Fruit fly (Drosophila melanogaster) whole organism, embryonic: Measurements from ENCODE around the gene Nep7.

Experiments used
- Atf6 ChIP-seq: fragments of 200-800 bp; sonication (Bioruptor generic); IDR thresholded peaks from 2 replicates; pipeline ENCODE4 v1.3.6; 2022; ENCODE audit warnings: missing biosample characterization, missing genetic modification characterization
- BEAF-32 ChIP-seq: fragments of 200-800 bp; sonication (Bioruptor generic); optimal IDR thresholded peaks from 3 replicates; lab custom pipeline; 2017; ENCODE audit warnings: missing biosample characterization, missing genetic modification characterization, mild to moderate bottlenecking, moderate library complexity, missing genetic modification reagents
- CG10274 ChIP-seq: fragments of 200-800 bp; sonication (Bioruptor generic); optimal IDR thresholded peaks from 3 replicates; lab custom pipeline; 2017; ENCODE audit warnings: missing biosample characterization, mild to moderate bottlenecking, missing genetic modification characterization
- CG10462 ChIP-seq: fragments of 200-800 bp; sonication (Bioruptor generic); optimal IDR thresholded peaks from 2 replicates; lab custom pipeline; 2016; ENCODE audit warnings: missing biosample characterization, missing genetic modification characterization
- CG12659 ChIP-seq: fragments of 200-800 bp; sonication (Bioruptor generic); optimal IDR thresholded peaks from 3 replicates; lab custom pipeline; 2017; ENCODE audit warnings: mild to moderate bottlenecking, missing biosample characterization, missing genetic modification reagents, missing genetic modification characterization
- CG15514 ChIP-seq: fragments of 200-800 bp; sonication (Bioruptor generic); optimal IDR thresholded peaks from 3 replicates; lab custom pipeline; 2017; ENCODE audit warnings: missing biosample characterization, missing genetic modification characterization, mild to moderate bottlenecking, moderate library complexity, missing genetic modification reagents
- CG15696 ChIP-seq: fragments of 200-800 bp; sonication (Bioruptor generic); optimal IDR thresholded peaks from 2 replicates; lab custom pipeline; 2019; ENCODE audit warnings: missing biosample characterization, mild to moderate bottlenecking, missing genetic modification characterization, moderate library complexity
- CG1602 ChIP-seq: fragments of 200-800 bp; sonication (Bioruptor generic); optimal IDR thresholded peaks from 3 replicates; lab custom pipeline; 2016; ENCODE audit warnings: missing biosample characterization, missing genetic modification characterization
- CG17568 ChIP-seq: fragments of 200-800 bp; sonication (Bioruptor generic); optimal IDR thresholded peaks from 2 replicates; lab custom pipeline; 2018; ENCODE audit warnings: missing biosample characterization, mild to moderate bottlenecking, missing genetic modification characterization, moderate library complexity
- CG17802 ChIP-seq: fragments of 200-800 bp; sonication (Bioruptor generic); optimal IDR thresholded peaks from 2 replicates; lab custom pipeline; 2018; ENCODE audit warnings: missing biosample characterization, mild to moderate bottlenecking, missing genetic modification characterization, moderate library complexity
- CG30431 ChIP-seq: fragments of 200-800 bp; sonication (Bioruptor generic); optimal IDR thresholded peaks from 2 replicates; lab custom pipeline; 2017; ENCODE audit warnings: missing biosample characterization, missing genetic modification characterization
- CG32772 ChIP-seq: fragments of 200-800 bp; sonication (Bioruptor generic); IDR thresholded peaks from 2 replicates; pipeline ENCODE4 v1.3.6; 2022; ENCODE audit warnings: missing biosample characterization, missing genetic modification characterization
- CG4617 ChIP-seq: fragments of 200-800 bp; sonication (Bioruptor generic); optimal IDR thresholded peaks from 3 replicates; lab custom pipeline; 2016; ENCODE audit warnings: missing biosample characterization, missing genetic modification characterization, borderline replicate concordance
- CG6689 ChIP-seq: fragments of 200-800 bp; sonication (Bioruptor generic); IDR thresholded peaks from 2 replicates; pipeline ENCODE4 v1.3.6; 2022; ENCODE audit warnings: missing biosample characterization, missing genetic modification characterization
- CG6765 ChIP-seq: fragments of 200-800 bp; sonication (Bioruptor generic); optimal IDR thresholded peaks from 3 replicates; lab custom pipeline; 2017; ENCODE audit warnings: missing biosample characterization, mild to moderate bottlenecking, missing genetic modification characterization
- CG7271 ChIP-seq: fragments of 200-800 bp; sonication (Bioruptor generic); optimal IDR thresholded peaks from 2 replicates; lab custom pipeline; 2018; ENCODE audit warnings: missing biosample characterization, mild to moderate bottlenecking, missing genetic modification characterization, moderate library complexity
- CG7963 ChIP-seq: fragments of 200-800 bp; sonication (Bioruptor generic); IDR thresholded peaks from 3 replicates; pipeline ENCODE4 v1.3.6; 2022; ENCODE audit warnings: missing biosample characterization, missing genetic modification characterization; ENCODE audit not compliant: partially characterized antibody
- CG8765 ChIP-seq: fragments of 200-800 bp; sonication (Bioruptor generic); IDR thresholded peaks from 2 replicates; pipeline ENCODE4 v1.3.6; 2022; ENCODE audit warnings: missing biosample characterization, missing genetic modification characterization
- CG9876 ChIP-seq: fragments of 200-800 bp; sonication (Bioruptor generic); optimal IDR thresholded peaks from 2 replicates; lab custom pipeline; 2016; ENCODE audit warnings: missing biosample characterization, missing genetic modification characterization
- D19A ChIP-seq: fragments of 200-800 bp; optimal IDR thresholded peaks from 3 replicates; lab custom pipeline; 2019; ENCODE audit warnings: missing biosample characterization, mild to moderate bottlenecking, missing genetic modification characterization, moderate library complexity
- GATAe ChIP-seq: fragments of 200-800 bp; sonication (Bioruptor generic); conservative IDR thresholded peaks from 2 replicates; pipeline ENCODE4 v1.3.6; 2022; ENCODE audit warnings: missing biosample characterization, missing genetic modification characterization
- Hey ChIP-seq: fragments of 200-800 bp; sonication (Bioruptor generic); optimal IDR thresholded peaks from 3 replicates; lab custom pipeline; 2018; ENCODE audit warnings: missing biosample characterization, mild to moderate bottlenecking, missing genetic modification characterization
- HmgD ChIP-seq: fragments of 200-800 bp; sonication (Bioruptor generic); optimal IDR thresholded peaks from 3 replicates; lab custom pipeline; 2016; ENCODE audit warnings: missing biosample characterization, missing genetic modification characterization
- HmgZ ChIP-seq: fragments of 200-800 bp; sonication (Bioruptor generic); optimal IDR thresholded peaks from 2 replicates; lab custom pipeline; 2018; ENCODE audit warnings: missing biosample characterization, mild to moderate bottlenecking, missing genetic modification characterization
- Hmr ChIP-seq: fragments of 200-800 bp; sonication (Bioruptor generic); optimal IDR thresholded peaks from 3 replicates; lab custom pipeline; 2017; ENCODE audit warnings: mild to moderate bottlenecking, missing biosample characterization, missing genetic modification reagents, missing genetic modification characterization
- MESR4 ChIP-seq: fragments of 200-800 bp; sonication (Bioruptor generic); optimal IDR thresholded peaks from 2 replicates; lab custom pipeline; 2018; ENCODE audit warnings: missing biosample characterization, mild to moderate bottlenecking, missing genetic modification characterization, moderate library complexity
- Mes4 ChIP-seq: fragments of 200-800 bp; sonication (Bioruptor generic); optimal IDR thresholded peaks from 2 replicates; lab custom pipeline; 2016; ENCODE audit warnings: missing biosample characterization, missing genetic modification characterization
- Nf-YB ChIP-seq: fragments of 200-800 bp; sonication (Bioruptor generic); optimal IDR thresholded peaks from 3 replicates; lab custom pipeline; 2019; ENCODE audit warnings: missing biosample characterization, mild to moderate bottlenecking, missing genetic modification characterization, moderate library complexity
- Optix ChIP-seq: fragments of 200-800 bp; sonication (Bioruptor generic); IDR thresholded peaks from 3 replicates; pipeline ENCODE4 v1.3.6; 2022; ENCODE audit warnings: missing biosample characterization, missing genetic modification characterization
- Ravus ChIP-seq: fragments of 200-800 bp; sonication (Bioruptor generic); IDR thresholded peaks from 2 replicates; pipeline ENCODE4 v1.3.6; 2022; ENCODE audit warnings: missing biosample characterization, missing genetic modification characterization
- Rfx ChIP-seq: fragments of 200-800 bp; sonication (Bioruptor generic); IDR thresholded peaks from 2 replicates; pipeline ENCODE4 v1.3.6; 2022; ENCODE audit warnings: missing biosample characterization, missing genetic modification characterization
- Xrp1 ChIP-seq: fragments of 200-800 bp; sonication (Bioruptor generic); IDR thresholded peaks from 2 replicates; pipeline ENCODE4 v1.3.6; 2022; ENCODE audit warnings: missing biosample characterization, missing genetic modification characterization
- cg ChIP-seq: fragments of 200-800 bp; sonication (Bioruptor generic); optimal IDR thresholded peaks from 3 replicates; lab custom pipeline; 2019; ENCODE audit warnings: missing biosample characterization, mild to moderate bottlenecking, missing genetic modification characterization, moderate library complexity
- crol ChIP-seq: fragments of 200-800 bp; sonication (Bioruptor generic); IDR thresholded peaks from 2 replicates; pipeline ENCODE4 v1.3.6; 2022; ENCODE audit warnings: missing biosample characterization, missing genetic modification characterization
- danr ChIP-seq: fragments of 200-800 bp; sonication (Bioruptor generic); IDR thresholded peaks from 2 replicates; pipeline ENCODE4 v1.3.6; 2022; ENCODE audit warnings: missing biosample characterization, missing genetic modification characterization
- dati ChIP-seq: fragments of 200-800 bp; sonication (Bioruptor generic); IDR thresholded peaks from 2 replicates; pipeline ENCODE4 v1.3.6; 2022; ENCODE audit warnings: missing biosample characterization, missing genetic modification characterization
- dmrt11E ChIP-seq: fragments of 200-800 bp; sonication (Bioruptor generic); optimal IDR thresholded peaks from 3 replicates; lab custom pipeline; 2018; ENCODE audit warnings: missing biosample characterization, mild to moderate bottlenecking, missing genetic modification characterization, moderate library complexity
- emc ChIP-seq: fragments of 200-800 bp; sonication (Bioruptor generic); optimal IDR thresholded peaks from 2 replicates; lab custom pipeline; 2016; ENCODE audit warnings: missing biosample characterization, missing genetic modification characterization
- hth ChIP-seq: fragments of >200 bp; optimal IDR thresholded peaks from 2 replicates; lab custom pipeline; 2017; ENCODE audit warnings: inconsistent platforms
- ind ChIP-seq: fragments of 200-800 bp; sonication (Bioruptor generic); optimal IDR thresholded peaks from 3 replicates; lab custom pipeline; 2016; ENCODE audit warnings: missing biosample characterization, missing genetic modification characterization
- kni ChIP-seq: fragments of 200-800 bp; sonication (Bioruptor generic); optimal IDR thresholded peaks from 3 replicates; lab custom pipeline; 2017; ENCODE audit warnings: mild to moderate bottlenecking, missing biosample characterization, missing genetic modification reagents, missing genetic modification characterization
- mam ChIP-seq: fragments of 200-800 bp; sonication (Bioruptor generic); optimal IDR thresholded peaks from 3 replicates; lab custom pipeline; 2016; ENCODE audit warnings: missing biosample characterization, missing genetic modification characterization
- mirr ChIP-seq: fragments of 200-800 bp; sonication (Bioruptor generic); optimal IDR thresholded peaks from 3 replicates; lab custom pipeline; 2018; ENCODE audit warnings: missing biosample characterization, mild to moderate bottlenecking, missing genetic modification characterization
- nmo ChIP-seq: fragments of 200-800 bp; sonication (Bioruptor generic); optimal IDR thresholded peaks from 2 replicates; lab custom pipeline; 2018; ENCODE audit warnings: missing biosample characterization, mild to moderate bottlenecking, missing genetic modification characterization, moderate library complexity
- p53 ChIP-seq: fragments of 200-800 bp; sonication (Bioruptor generic); optimal IDR thresholded peaks from 2 replicates; lab custom pipeline; 2016; ENCODE audit warnings: missing biosample characterization, missing genetic modification characterization
- pnt ChIP-seq: fragments of 200-800 bp; sonication (Bioruptor generic); optimal IDR thresholded peaks from 3 replicates; lab custom pipeline; 2016; ENCODE audit warnings: missing biosample characterization, missing genetic modification characterization
- toy ChIP-seq: fragments of 200-800 bp; sonication (Bioruptor generic); IDR thresholded peaks from 2 replicates; pipeline ENCODE4 v1.3.6; 2022; ENCODE audit warnings: missing biosample characterization, missing genetic modification characterization
- unc-4 ChIP-seq: fragments of 200-800 bp; sonication (Bioruptor generic); IDR thresholded peaks from 2 replicates; pipeline ENCODE4 v1.3.6; 2022; ENCODE audit warnings: missing biosample characterization, missing genetic modification characterization; ENCODE audit not compliant: partially characterized antibody
- vvl ChIP-seq: fragments of 200-800 bp; sonication (Bioruptor generic); IDR thresholded peaks from 2 replicates; pipeline ENCODE4 v1.3.6; 2022; ENCODE audit warnings: missing biosample characterization, missing genetic modification characterization
- zfh2 ChIP-seq: fragments of 200-800 bp; sonication (Bioruptor generic); optimal IDR thresholded peaks from 2 replicates; lab custom pipeline; 2016; ENCODE audit warnings: missing biosample characterization, missing genetic modification characterization

Gene Nep7

dm6 chr3R:27988647-27989430 lies 34.1 kb downstream of the Nep7 start (continued):
- 0 out of 2 replicates have a peak, but pooled peaks have one; percentile 12 for TF ChIP-seq Atf6 (GFP tag; lab: Robert Waterston, UW)
- no peak for TF ChIP-seq CG6765 (GFP tag; lab: Kevin White, UChicago)
- peak; percentile 72 for TF ChIP-seq vvl (GFP tag; lab: Robert Waterston, UW)
- no peak for TF ChIP-seq p53 (GFP tag; lab: Kevin White, UChicago)
- TF ChIP-seq danr (GFP tag; lab: Robert Waterston, UW): no peak
- no peak for TF ChIP-seq dati (GFP tag; lab: Robert Waterston, UW)
- no peak for TF ChIP-seq CG4617 (GFP tag; lab: Kevin White, UChicago)
- no peak for TF ChIP-seq HmgD (GFP tag; lab: Kevin White, UChicago)
- TF ChIP-seq cg: no peak
- TF ChIP-seq mam (GFP tag; lab: Kevin White, UChicago): peak; percentile 56
- peak; percentile 55 for TF ChIP-seq zfh2 (GFP tag; lab: Kevin White, UChicago)
- no peak for TF ChIP-seq MESR4 (GFP tag; lab: Kevin White, UChicago)
- TF ChIP-seq D19A: no peak
- TF ChIP-seq Hey (tag; lab: Kevin White, UChicago): no peak
- TF ChIP-seq CG17802: no peak
- TF ChIP-seq CG8765: no peak
- TF ChIP-seq CG7963 (GFP tag; lab: Robert Waterston, UW): no peak
- TF ChIP-seq kni: peak; percentile 11
- TF ChIP-seq dmrt11E (tag; lab: Kevin White, UChicago): no peak
- TF ChIP-seq CG32772 (GFP tag; lab: Robert Waterston, UW): peak; percentile 39; the same call in 1 of the 2 replicates
- no peak for TF ChIP-seq Mes4 (GFP tag; lab: Kevin White, UChicago)
- no peak for TF ChIP-seq CG10462 (GFP tag; lab: Kevin White, UChicago)
- peak; percentile 24 for TF ChIP-seq pnt
- TF ChIP-seq CG7271 (tag; lab: Kevin White, UChicago): no peak
- TF ChIP-seq Optix: no peak
- no peak for TF ChIP-seq BEAF-32 (GFP tag; lab: Kevin White, UChicago)
- no peak for TF ChIP-seq unc-4 (GFP tag; lab: Robert Waterston, UW)
- TF ChIP-seq CG30431 (GFP tag; lab: Kevin White, UChicago): peak; percentile 40
- TF ChIP-seq CG17568: no peak
- TF ChIP-seq CG6689 (GFP tag; lab: Robert Waterston, UW): peak; percentile 46; the same call in 1 of the 2 replicates
- peak; percentile 58 for TF ChIP-seq CG1602 (GFP tag; lab: Kevin White, UChicago)
- peak; percentile 16 for TF ChIP-seq CG15514 (GFP tag; lab: Kevin White, UChicago)
- TF ChIP-seq Nf-YB: no peak
- peak; percentile 27 for TF ChIP-seq CG12659
- no peak for TF ChIP-seq hth (lab: Kevin White, UChicago)
- peak; percentile 60 for TF ChIP-seq Rfx (GFP tag; lab: Robert Waterston, UW)
- no peak for TF ChIP-seq CG10274
- TF ChIP-seq toy (GFP tag; lab: Robert Waterston, UW): no peak
- no peak for TF ChIP-seq Ravus
- peak; percentile 45 for TF ChIP-seq CG9876 (GFP tag; lab: Kevin White, UChicago)
- peak; percentile 85 for TF ChIP-seq crol (GFP tag; lab: Robert Waterston, UW)
- TF ChIP-seq HmgZ (tag; lab: Kevin White, UChicago): no peak
- TF ChIP-seq emc (GFP tag; lab: Kevin White, UChicago): no peak
- TF ChIP-seq ind (GFP tag; lab: Kevin White, UChicago): peak; percentile 41
- no peak for TF ChIP-seq Hmr (GFP tag; lab: Kevin White, UChicago)
- TF ChIP-seq CG15696 (tag; lab: Kevin White, UChicago): no peak
- 0 out of 2 replicates have a peak, but pooled peaks have one; percentile 34 for TF ChIP-seq Xrp1
- TF ChIP-seq GATAe (GFP tag; lab: Robert Waterston, UW): no peak
- peak; percentile 41 for TF ChIP-seq nmo (GFP tag; lab: Kevin White, UChicago)
- TF ChIP-seq mirr (GFP tag; lab: Kevin White, UChicago): no peak
